Comparison of ENCODE assay signal across 3 worm cellular contexts in genomic region chrV:19512260-19512947, ce11.
TF ChIP-seq lines count a peak whose summit lies in the region.

Y43F8B.19 (minus strand) TSS chrV:19512310.

TF ChIP-seq in whole organism, early embryonic, 17 proteins besides CTCF, POLR2A, EP300 and RAD21:
- TF ChIP-seq ceh-36 (tag; optimal IDR thresholded peaks at IDR 0.05; lab: Kevin White, UChicago) (peak; percentile 63), ets-7 (tag; optimal IDR thresholded peaks at IDR 0.05; lab: Kevin White, UChicago) (no peak)

TF ChIP-seq in whole organism, midembryonic, 9 proteins besides CTCF, POLR2A, EP300 and RAD21:
- TF ChIP-seq ztf-29 (GFP tag; IDR thresholded peaks at IDR 0.05; lab: Robert Waterston, UW) (peak; percentile 67; the same call in 1 of the 2 replicates), tab-1 (GFP tag; IDR thresholded peaks at IDR 0.05; lab: Robert Waterston, UW) (no peak), cog-1 (tag; optimal IDR thresholded peaks at IDR 0.05; lab: Kevin White, UChicago) (no peak)

TF ChIP-seq in whole organism, mixed stage, embryonic, 35 proteins besides CTCF, POLR2A, EP300 and RAD21:
- TF ChIP-seq ces-1 (GFP tag; optimal IDR thresholded peaks at IDR 0.05; lab: Kevin White, UChicago) (no peak), ham-2 (GFP tag; optimal IDR thresholded peaks at IDR 0.05; lab: Kevin White, UChicago) (peak; percentile 8)
